Worm (Caenorhabditis elegans) whole organism, early embryonic: ENCODE results near the gene F23F1.4.

ENCODE experiments used
- ama-1 ChIP-seq: fragments of 150-350 bp; optimal IDR thresholded peaks from 2 replicates; lab custom pipeline; 2014
- ceh-13 ChIP-seq: fragments of 200-800 bp; sonication (Bioruptor generic); optimal IDR thresholded peaks from 2 replicates; lab custom pipeline; 2018; ENCODE audit warnings: mild to moderate bottlenecking, missing genetic modification characterization, missing compliant biosample characterization
- ets-7 ChIP-seq: sonication (generic microtip); optimal IDR thresholded peaks from 2 replicates; lab custom pipeline; 2016; ENCODE audit warnings: missing genotype, missing genetic modification characterization, missing compliant biosample characterization
- hmbx-1 ChIP-seq: sonication (generic microtip); optimal IDR thresholded peaks from 2 replicates; lab custom pipeline; 2016; ENCODE audit warnings: mild to moderate bottlenecking, missing genetic modification characterization, missing compliant biosample characterization
- sea-1 ChIP-seq: fragments of 200-800 bp; sonication (Bioruptor generic); conservative IDR thresholded peaks from 2 replicates; pipeline ENCODE4 v1.3.6; 2022; ENCODE audit warnings: missing genetic modification characterization, missing compliant biosample characterization

ce11 chrII:73892-74291, 45.7 kb upstream of the F23F1.4 start:
- TF ChIP-seq ceh-13 (GFP tag; lab: Kevin White, UChicago) (no peak), hmbx-1 (tag; lab: Kevin White, UChicago) (no peak), ets-7 (tag; lab: Kevin White, UChicago) (no peak), ama-1 (no peak), sea-1 (GFP tag; lab: Robert Waterston, UW) (no peak)
